Worm (Caenorhabditis elegans): ENCODE results near the gene C40A11.6.

C40A11.6 gene

DNA sequence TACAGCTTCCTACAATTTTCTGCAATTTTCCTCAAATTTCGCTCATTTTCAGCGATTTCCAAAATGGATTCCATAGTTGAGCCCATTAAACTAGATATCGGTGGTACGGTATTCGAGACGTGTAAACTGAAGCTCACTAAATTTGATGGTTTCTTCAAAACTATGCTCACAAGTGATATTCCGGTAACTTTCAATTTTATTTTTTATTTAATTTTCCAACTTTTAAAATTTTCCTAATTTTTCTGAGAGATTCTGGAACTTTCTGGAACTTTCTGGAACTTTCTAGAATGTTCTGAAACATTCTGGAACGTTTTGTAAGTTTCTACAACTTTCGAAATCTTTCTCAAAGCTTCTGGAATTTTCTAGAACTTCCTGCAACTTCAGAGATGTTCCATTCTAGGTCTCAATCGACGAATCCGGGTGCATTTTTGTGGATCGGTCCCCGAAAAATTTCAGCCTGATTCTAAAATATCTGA lies 1.5 kb upstream of the C40A11.6 start, which contains the start of gene C40A11.2:
Gene C40A11.2 (plus strand): TSS at position 51 of the 476 bp plus-strand sequence.
- TF ChIP-seq unc-62 (GFP tag; optimal IDR thresholded peaks at IDR 0.05) = no peak

DNA sequence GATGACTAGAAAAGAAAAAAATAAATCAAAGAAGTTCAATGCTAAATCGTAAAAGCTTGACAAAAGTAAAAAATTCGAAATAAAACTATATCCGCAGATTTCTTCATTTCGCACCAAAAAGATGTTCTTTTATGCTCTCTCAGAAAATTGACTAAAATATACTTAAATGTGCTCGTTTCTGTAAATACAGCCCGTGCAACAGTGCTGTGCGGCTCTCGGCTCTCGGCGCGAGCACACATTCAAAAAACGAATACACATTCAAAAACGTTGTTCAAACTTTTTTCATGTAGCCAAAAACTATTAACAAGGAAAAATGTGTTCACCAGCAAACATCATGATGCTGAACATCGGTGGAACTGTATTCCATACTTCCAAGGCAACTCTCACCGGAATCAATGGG lies 4.6 kb downstream of the C40A11.6 start, which contains the start of gene C40A11.3:
Gene C40A11.3 (plus strand): TSS at position 301 of the 400 bp plus-strand sequence.
- TF ChIP-seq unc-62 (GFP tag; optimal IDR thresholded peaks at IDR 0.05) = no peak

DNA sequence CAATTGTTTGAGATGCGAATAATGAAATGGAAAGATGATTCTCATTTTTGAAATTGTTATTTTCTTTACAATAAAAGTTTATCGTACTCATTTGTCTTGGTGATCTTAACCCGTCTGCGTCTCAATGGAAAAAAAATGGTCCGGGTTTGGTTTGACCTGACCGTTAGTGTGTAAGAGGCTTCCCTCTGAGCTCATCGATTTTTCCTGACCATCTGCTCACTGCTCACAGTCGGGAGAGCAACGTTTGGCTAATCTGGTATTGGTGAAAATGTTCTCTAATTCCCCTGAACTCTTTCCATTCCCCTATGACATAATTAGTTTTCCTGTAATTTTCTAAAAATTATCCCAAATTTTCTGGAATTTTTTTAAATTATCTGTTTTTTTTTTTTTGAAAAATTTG lies 6.6 kb downstream of the C40A11.6 start:
- TF ChIP-seq unc-62 (GFP tag; optimal IDR thresholded peaks at IDR 0.05) = no peak

DNA sequence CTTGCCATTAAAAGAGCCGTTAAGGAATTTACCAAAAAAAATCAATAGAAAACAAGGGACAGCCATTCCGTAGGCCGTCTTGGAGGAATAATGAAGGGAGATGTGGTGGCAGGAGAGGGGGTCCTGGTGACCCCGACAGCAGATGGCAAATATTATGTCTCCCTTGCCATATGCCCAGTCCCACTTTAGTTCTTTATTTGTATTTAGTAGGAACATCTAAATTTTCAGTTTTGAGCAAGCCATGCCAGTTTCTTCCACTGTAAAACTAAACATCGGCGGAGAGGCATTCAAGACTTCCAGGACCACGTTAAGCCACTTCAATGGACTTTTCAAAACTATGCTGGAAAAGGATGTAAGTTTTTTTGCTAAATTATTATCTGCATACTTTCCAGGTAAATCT lies 8.2 kb downstream of the C40A11.6 start, which contains the start of gene C40A11.4:
Gene C40A11.4 (plus strand): TSS at position 188 of the 400 bp plus-strand sequence.
- no peak for TF ChIP-seq unc-62 (GFP tag; optimal IDR thresholded peaks at IDR 0.05)

DNA sequence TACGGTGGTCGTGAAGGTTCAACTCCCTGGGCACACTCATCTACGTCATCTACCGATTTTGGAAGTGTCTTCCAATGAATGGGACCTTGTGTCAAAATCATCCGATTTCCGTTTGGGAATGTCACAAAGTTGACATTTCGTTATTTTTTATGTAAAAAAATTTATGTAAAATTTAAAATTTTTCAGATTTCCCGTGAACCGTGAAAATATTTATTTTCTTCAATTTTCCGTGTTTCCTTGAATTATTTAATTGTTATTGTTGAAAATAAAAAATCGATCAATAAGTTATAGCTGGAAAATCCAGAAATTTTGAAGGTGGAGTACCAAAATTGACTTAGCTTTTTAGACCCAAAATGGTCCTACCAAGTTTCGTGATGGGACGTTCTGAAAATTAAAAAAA lies 9.9 kb downstream of the C40A11.6 start, which contains the start of gene hpo-7:
Gene hpo-7 (minus strand): TSS at position 101 of the 400 bp plus-strand sequence.
- TF ChIP-seq unc-62 (GFP tag; optimal IDR thresholded peaks at IDR 0.05) = no peak

DNA sequence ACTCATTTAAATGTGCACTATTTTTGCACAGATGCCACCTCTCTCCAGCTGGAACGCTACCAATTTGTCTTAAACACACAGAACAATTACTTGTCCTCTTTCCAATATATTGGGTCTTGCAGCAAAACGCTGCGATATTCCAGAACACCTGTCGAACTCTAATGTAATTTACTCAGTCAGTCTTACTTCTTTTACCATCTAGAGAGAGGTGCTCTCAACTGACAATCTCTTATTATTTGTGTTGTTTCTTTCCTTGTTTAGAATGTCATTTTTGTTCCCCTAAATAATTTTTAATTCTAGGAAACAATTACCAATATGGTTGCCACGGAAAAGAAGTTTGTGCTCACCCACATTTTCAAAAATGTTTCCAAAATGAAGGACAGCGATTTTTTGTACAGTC lies 14.7 kb downstream of the C40A11.6 start, which contains the start of gene sdz-28:
Gene sdz-28 (plus strand): TSS at position 301 of the 400 bp plus-strand sequence.
- TF ChIP-seq unc-62 (GFP tag; optimal IDR thresholded peaks at IDR 0.05) = no peak

DNA sequence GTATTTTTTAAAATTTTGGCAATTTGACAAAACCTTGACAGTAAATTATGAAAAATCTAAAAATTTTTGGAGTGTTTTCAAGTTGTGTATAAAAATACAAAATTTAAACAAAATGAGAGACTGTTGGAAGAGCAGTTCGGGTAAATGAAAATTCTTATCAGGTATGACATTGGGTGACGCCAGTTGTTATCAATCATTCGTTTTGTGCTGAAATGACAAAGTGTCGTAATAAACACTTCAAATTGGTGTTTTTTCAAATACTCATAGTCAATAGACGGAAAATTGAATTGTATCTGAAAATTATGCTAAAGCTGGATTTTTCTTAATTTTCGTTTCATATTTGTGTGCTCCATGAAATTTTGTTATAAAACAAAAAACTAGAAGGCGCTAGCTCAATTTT lies 22.7 kb downstream of the C40A11.6 start:
- TF ChIP-seq unc-62 (GFP tag; optimal IDR thresholded peaks at IDR 0.05) = no peak

DNA sequence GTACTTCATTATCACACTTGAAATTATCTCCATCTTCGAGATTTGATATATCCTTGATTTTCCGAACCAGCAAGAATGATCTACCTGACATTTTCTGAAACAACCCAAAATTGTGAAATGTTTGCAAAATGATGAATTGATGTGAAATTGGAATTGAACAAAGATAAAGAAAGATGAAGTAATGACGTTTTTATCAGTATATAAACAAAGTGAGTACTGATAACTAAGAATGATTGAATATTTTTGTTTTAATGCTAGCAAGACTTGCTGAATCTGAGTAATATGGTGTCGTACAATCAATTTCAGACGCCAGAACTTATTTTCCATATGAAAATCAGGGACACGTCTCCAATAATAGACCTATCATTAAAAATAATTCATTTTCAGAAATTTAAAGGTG lies 23.4 kb downstream of the C40A11.6 start, which contains the start of gene math-37:
Gene math-37 (minus strand): TSS at position 101 of the 400 bp plus-strand sequence.
- no peak for TF ChIP-seq unc-62 (GFP tag; optimal IDR thresholded peaks at IDR 0.05)

DNA sequence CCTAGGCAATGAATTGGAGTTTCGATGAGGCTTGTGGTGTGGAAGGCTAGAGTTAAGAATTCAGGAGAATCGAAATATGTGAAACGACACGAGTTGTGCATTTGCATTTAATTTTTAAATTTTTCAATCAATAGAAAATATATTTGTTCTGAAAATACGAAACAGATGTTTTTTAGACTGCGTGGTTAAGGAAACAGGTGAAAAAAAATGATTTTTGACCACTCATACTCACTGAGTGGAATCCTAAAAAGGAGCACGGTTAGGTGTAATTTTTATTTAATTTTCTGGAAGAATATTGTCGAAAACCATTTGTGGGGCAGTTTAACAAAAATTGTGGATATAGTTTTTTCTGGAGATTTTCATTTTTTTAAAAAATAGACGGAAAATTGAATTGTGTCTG lies 28.7 kb downstream of the C40A11.6 start, which contains the start of gene srh-195:
Gene srh-195 (minus strand): TSS at position 101 of the 400 bp plus-strand sequence.
- TF ChIP-seq unc-62 (GFP tag; optimal IDR thresholded peaks at IDR 0.05) = no peak

DNA sequence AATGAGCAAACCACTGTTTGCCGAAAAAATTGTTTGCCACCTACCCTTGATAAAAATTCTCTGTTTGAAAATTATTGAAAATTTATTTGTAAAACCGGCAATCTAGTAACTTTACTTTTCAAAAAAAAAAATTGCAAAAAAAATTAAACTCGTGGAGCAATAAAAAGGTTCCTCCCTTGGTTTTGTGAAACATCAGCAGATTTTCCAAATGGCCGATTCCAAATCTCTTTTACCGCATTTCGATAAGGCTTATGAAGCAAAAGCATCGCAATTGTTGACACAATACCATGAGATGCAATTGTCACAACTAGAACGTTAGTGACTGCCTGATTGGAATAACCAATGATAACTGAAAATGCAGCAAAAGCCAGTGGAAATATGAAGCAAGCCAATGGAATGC lies 31.0 kb downstream of the C40A11.6 start:
- no peak for TF ChIP-seq unc-62 (GFP tag; optimal IDR thresholded peaks at IDR 0.05)

DNA sequence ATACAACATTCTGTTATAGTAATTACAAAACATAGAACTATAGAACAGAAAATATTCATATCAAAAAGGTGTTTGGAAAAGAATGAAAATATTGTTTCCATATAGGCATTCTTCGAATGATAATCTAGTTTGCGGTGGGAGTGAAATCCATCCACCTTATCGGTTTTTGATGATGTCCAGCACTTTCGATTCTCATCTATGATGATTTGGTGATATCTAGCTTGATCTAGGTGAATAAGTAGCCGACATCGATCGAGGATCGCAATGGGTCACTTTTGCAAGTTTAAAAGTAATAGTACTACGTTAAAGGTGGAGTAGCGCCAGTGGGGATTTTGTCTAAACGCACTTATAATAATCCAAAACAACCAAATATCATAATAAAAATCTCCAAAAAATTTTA lies 32.5 kb downstream of the C40A11.6 start, which contains the start of gene R52.6:
Gene R52.6 (minus strand): TSS at position 101 of the 400 bp plus-strand sequence.
- TF ChIP-seq unc-62 (GFP tag; optimal IDR thresholded peaks at IDR 0.05) = no peak

DNA sequence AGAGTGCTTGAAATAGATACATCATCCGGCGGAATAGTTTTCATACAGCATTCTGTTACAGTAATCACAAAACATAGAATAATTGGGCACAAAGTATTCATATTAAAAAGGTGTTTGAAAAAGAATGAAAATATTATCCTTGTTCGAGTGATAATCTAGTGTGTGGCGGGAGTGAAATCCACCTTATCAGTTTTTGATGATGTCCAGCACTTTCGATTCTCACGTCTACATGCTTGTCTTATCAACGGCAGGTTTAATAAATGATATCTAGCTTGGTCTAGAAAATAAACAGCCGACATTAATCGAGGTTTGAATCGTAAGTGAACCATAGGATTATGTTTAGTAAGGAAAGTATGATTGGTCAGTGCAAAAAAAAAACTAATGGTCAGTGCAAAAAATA lies 35.5 kb downstream of the C40A11.6 start, which contains the start of gene R52.5:
Gene R52.5 (minus strand): TSS at position 101 of the 400 bp plus-strand sequence.
- TF ChIP-seq unc-62 (GFP tag; optimal IDR thresholded peaks at IDR 0.05) = no peak

DNA sequence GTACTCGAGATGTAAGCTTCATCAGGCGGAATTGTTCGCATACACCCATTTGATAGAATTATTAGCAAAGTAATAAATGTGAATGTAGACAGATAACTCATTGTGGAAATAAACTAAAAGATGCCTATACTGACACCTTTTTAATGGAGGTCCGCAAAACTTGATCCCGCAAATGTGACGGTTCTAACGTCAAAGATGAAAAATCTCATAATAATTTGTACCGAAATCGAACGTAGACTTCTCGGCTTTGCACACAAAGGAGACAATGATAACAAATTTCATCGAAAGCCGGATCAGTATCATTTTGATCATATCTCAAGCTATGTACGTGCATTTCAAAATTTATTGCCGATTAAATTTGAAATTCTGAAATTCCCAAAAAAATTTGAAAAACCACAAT lies 37.2 kb downstream of the C40A11.6 start, which contains the start of gene R52.4:
Gene R52.4 (minus strand): TSS at position 101 of the 400 bp plus-strand sequence.
- no peak for TF ChIP-seq unc-62 (GFP tag; optimal IDR thresholded peaks at IDR 0.05)

DNA sequence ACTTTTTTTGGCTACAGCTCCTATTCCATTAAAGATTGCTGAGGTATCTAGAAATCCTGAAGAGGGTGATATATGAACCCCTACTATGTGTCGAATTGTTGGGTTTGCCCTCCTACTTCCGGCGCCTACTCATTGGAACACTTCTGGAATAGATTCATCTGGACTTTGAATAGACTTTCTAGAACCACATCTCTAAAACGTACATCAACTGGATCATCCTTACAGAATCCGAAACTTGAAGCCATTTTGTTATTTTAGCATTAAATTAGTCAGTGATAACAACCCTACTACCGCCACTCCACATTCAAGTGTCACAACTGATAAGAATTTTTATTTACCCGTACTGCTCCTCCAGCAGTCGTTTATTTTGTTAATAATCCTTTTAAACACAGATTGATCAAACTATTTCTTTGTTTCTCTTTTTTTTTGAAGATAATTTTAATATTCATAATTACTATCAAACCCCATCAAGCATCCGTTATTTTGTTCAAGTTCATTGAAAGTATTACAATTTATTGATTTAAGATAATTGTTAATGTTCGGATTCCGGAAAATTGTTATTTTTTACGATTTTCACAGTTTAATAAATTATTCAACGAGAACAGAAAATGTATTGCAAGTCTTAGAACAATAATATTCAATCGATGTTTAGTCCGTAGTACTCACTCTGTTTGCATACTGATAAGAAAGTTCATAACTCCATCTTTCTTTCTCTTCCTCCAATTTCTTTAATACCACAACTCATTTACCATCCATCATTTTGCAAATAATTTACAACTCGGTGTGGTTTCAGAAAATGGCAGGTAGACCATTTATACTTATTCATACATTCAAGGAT lies 46.1 kb downstream of the C40A11.6 start, which contains the start of gene math-42:
Gene math-42 (plus strand): TSS at position 788 of the 838 bp plus-strand sequence.
- no peak for TF ChIP-seq unc-62 (GFP tag; optimal IDR thresholded peaks at IDR 0.05)

DNA sequence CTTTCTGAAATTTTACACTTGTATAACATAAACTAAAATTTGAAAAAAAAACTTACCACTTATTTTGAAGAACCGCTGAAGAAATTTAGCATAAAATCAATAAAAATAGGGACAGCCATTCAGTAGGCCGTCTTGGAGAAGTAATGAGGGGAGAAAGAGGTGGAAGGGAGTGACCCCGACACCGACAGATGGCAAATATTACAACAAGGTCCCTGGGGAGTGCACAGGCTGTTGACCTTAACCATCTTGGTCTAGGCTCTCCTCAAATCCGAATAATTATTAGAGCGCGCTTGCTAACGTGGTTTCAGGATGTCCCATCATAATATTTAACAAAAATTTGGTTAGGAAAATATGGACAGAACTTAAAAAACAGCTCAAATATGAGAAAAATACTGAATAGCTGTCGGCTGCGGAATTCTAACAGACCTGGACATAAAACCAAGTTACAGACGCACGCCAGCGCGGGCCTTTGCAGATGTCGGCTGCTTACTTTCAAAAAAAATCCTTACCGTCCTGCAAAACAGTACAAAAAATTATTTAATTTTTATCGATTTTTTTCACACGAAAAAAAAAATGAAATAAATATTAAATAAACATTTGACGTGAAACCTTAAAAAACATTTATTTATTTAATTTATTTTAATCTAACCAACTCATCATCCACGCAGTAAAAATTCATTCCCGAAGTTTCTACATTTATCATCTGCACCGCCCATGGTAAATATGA lies 50.4 kb downstream of the C40A11.6 start, which contains the start of gene T16A1.2:
Gene T16A1.2 (plus strand): TSS at position 677 of the 727 bp plus-strand sequence.
- no peak for TF ChIP-seq unc-62 (GFP tag; optimal IDR thresholded peaks at IDR 0.05)

Measured in whole organism, dauer.